Fruit fly (Drosophila melanogaster) ovary, adult (tissue): ENCODE data around the gene bnk.

Experiments used
- CG17801 ChIP-seq: fragments of 200-800 bp; optimal IDR thresholded peaks from 2 replicates; lab custom pipeline; 2019; ENCODE audit warnings: missing biosample characterization, mild to moderate bottlenecking, missing genetic modification characterization, moderate library complexity; ENCODE audit not compliant: partially characterized antibody

Gene bnk

DNA sequence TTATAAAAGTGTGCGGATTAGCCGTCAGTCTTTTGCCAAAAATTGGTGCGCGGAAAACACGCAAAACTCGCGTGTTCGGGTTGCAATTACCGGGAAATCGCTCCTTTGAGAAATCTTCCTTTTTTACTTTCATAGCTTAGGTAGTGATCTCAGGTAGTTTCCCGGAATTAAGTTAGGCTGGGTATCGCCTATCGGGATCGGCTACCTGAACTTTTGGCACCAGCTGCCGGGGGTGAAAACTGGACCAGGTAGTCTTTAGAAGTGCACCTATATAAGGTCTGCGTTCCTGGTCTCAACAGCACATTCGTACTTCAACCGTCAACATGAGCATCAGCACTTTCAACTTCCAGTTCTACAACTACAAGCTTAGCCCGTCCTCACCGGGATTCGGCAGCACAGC lies at the start of gene bnk:
TSS of gene bnk (plus strand) at position 301 of the 400 bp plus-strand sequence.
- TF ChIP-seq CG17801 (GFP tag; lab: Kevin White, UChicago), result no peak

DNA sequence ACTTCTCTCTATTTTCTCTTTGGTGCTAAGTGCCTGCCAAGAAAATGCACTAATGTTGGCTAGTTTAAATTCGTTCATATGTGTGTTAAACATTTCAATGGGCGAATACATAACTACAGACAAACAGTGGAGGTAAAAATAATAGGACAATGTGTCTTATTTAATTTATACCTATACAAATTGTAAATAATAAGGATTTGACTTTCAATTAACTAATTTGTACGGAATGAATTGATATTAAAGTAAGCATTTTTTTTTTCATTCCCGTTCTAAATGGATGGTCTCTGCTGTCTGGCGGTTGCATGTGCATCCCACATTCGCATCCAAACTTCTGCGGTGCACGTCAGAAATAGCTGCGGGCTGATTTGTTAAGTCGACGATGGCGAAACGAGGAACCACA lies 46.2 kb upstream of the bnk start:
- no peak for TF ChIP-seq CG17801 (GFP tag; lab: Kevin White, UChicago)

- TF ChIP-seq CG17801 (GFP tag; lab: Kevin White, UChicago), result no peak
Measured at dm6 chr3R:31168429-31168828, 24.7 kb upstream of the bnk start.

- TF ChIP-seq CG17801 (GFP tag; lab: Kevin White, UChicago), result no peak
Measured at dm6 chr3R:31168968-31169367, 24.2 kb upstream of the bnk start, which contains the start of gene stops. stops (minus strand) TSS chr3R:31169106.

- TF ChIP-seq CG17801 (GFP tag; lab: Kevin White, UChicago), result no peak
Measured at dm6 chr3R:31181816-31182215, 11.3 kb upstream of the bnk start.

- no peak for TF ChIP-seq CG17801 (GFP tag; lab: Kevin White, UChicago)
Measured at dm6 chr3R:31194627-31195026, 1.5 kb downstream of the bnk start.

- TF ChIP-seq CG17801 (GFP tag; lab: Kevin White, UChicago), result no peak
Measured at dm6 chr3R:31195695-31196113, 2.5 kb downstream of the bnk start, which contains the start of gene mesh. mesh (minus strand) TSS chr3R:31195762.

dm6 chr3R:31196731-31197130 lies 3.6 kb downstream of the bnk start, which contains the start of gene CG1544:
CG1544 (plus strand) TSS chr3R:31196916.
- TF ChIP-seq CG17801 (GFP tag; lab: Kevin White, UChicago), result peak; percentile 31

- no peak for TF ChIP-seq CG17801 (GFP tag; lab: Kevin White, UChicago)
Measured at dm6 chr3R:31197142-31197994, 4.2 kb downstream of the bnk start.

- TF ChIP-seq CG17801 (GFP tag; lab: Kevin White, UChicago), result no peak
Measured at dm6 chr3R:31210630-31211029, 17.5 kb downstream of the bnk start, which contains the start of gene chp. chp (minus strand) TSS chr3R:31210730.

- peak; percentile 3 for TF ChIP-seq CG17801 (GFP tag; lab: Kevin White, UChicago)
Measured at dm6 chr3R:31213227-31213626, 20.1 kb downstream of the bnk start, which contains the start of the genes Zwilch and CG1542. Zwilch (minus strand) TSS chr3R:31213376. CG1542 (plus strand) TSS chr3R:31213458.

dm6 chr3R:31215830-31216229 lies 22.7 kb downstream of the bnk start, which contains the start of gene CG15561:
CG15561 (minus strand) TSS chr3R:31215942.
- peak; percentile 57 for TF ChIP-seq CG17801 (GFP tag; lab: Kevin White, UChicago)

dm6 chr3R:31218214-31218876 lies 25.2 kb downstream of the bnk start:
- peak; percentile 12 for TF ChIP-seq CG17801 (GFP tag; lab: Kevin White, UChicago)

DNA sequence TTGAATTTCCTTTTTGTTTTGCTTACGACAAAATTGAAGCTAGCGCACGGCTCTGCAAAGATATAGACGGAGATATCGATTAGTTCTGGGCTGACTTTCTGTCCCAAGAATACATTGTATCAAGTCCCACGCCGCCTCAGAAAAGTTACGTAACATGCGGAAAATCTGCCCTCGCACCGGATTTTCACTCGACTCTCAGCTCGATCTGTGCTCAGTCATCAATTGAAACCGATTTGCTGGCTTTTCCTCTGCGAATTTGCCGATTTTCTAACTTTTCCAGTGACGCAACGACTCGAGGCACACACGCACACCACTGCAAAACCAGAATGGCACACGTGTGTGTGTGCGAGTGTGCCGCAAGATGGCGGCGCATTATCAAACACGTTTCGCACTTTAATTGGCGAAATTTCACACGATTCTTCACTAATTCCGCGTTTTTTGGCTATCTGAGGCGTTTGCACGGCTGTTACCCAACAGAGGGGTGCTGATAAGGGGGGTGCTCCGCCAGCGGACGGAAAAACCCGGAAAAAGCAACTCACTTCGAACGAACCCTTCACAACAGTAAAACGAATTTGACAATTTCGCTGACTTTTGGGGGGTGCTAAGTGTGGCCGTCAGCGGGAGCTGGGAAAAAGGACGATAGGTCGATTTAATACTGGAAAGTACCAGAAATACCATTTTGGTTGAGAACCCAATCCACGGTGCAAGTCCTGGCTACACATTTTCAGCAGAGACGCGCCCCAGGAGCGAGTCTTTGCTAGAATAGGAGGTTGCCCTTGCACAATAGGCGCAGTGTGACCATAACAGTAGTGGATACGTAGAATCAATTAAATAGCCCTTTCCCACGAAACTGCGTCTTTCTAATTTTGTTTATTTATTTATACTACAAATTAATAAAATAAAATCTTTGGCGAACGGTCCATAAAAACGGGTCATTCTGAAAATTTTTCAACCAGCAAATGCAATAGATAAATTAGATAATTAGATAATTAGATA lies 26.1 kb downstream of the bnk start, which contains the start of gene ATPsynC:
TSS of gene ATPsynC (minus strand) at position 634 of the 996 bp plus-strand sequence.
- peak; percentile 46 for TF ChIP-seq CG17801 (GFP tag; lab: Kevin White, UChicago)
